Fruit fly (Drosophila melanogaster) whole organism, larva: Measurements from ENCODE around the gene Tis11.
A peak's percentile ranks its signal among the peaks of the same experiment; 100 is the strongest.

Experiments
- noc ChIP-seq: fragments of 200-800 bp; sonication (Bioruptor generic); optimal IDR thresholded peaks from 3 replicates; lab custom pipeline; 2019; ENCODE audit warnings: missing biosample characterization, mild to moderate bottlenecking, missing genetic modification characterization, moderate library complexity

Tis11 gene

DNA sequence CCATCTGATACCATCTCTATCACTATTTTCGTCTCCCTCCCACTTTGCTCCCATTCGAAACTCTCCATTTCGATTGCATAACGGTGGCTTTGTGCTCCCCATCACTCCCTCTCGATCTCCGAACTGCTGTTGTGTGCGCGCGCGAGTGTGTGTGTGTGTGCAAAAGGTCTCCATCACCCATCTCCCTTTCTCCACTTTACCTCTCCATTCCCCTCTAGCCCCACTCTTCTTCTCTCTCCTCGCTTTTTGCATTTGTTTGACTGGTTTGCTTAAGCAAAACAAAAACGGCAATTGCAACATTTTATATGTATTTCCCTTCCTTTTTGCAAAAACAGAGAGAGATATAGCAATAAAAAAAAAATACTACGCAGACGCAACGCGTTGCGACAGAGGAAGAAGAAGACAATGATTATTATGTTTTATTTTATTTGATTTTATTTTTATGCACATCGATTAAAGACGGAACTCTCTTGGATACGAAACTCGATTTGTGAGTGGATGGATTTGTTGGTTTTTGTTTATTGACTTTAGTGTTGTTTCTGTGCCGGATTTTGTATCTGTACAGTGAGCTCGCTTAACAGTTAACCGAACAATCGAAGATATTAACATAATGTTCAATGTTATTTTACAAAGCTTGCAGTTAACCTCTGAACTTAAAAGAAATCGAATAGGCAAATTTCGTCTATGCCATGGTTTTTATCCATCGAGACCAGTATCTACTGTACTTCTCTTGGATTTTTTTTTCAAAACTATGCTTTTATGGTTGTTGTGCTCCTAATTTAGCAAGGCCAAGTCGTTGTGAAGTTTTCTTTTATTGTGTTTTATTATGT is 10.7 kb downstream of the Tis11 start:
- TF ChIP-seq noc (tag; lab: Kevin White, UChicago): peak; percentile 89

DNA sequence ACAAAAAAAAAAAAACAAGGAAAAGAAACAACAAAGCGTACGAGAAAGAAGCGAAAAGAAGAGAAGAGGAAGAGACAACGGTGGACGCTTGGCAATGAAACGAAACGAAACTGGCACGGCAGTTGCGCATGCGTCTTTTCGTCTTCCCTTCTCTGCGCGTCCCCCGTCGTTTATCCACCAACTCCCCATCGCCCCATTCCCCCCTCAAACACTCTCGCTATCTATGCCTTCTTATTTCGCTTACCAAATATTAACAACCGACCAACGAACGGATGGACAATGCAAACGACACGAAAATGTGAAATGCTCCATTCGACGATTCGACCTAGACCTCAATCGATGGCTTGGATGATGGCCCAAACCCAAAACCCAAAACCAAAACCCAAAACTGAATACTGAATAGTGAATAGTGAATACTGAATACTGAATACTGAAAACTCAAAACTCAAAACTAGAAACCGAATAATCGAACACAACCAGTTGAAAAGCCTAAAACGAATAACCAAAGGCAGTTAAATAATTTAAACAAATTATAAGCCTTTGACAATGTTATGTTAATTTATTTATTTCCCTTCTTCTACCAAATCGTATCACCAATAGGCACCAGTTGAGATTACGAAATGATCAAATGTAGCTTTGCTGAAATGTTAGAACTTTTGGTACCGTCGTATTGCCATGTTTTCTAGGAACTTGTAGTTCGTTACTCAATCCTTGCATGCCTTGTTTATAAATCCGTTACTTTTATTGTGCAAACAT is 11.5 kb downstream of the Tis11 start:
- no peak for TF ChIP-seq noc (tag; lab: Kevin White, UChicago)

- peak; percentile 19 for TF ChIP-seq noc (tag; lab: Kevin White, UChicago)
These were observed 13.3 kb downstream of the Tis11 start for dm6 chrX:12672317-12673172.

DNA sequence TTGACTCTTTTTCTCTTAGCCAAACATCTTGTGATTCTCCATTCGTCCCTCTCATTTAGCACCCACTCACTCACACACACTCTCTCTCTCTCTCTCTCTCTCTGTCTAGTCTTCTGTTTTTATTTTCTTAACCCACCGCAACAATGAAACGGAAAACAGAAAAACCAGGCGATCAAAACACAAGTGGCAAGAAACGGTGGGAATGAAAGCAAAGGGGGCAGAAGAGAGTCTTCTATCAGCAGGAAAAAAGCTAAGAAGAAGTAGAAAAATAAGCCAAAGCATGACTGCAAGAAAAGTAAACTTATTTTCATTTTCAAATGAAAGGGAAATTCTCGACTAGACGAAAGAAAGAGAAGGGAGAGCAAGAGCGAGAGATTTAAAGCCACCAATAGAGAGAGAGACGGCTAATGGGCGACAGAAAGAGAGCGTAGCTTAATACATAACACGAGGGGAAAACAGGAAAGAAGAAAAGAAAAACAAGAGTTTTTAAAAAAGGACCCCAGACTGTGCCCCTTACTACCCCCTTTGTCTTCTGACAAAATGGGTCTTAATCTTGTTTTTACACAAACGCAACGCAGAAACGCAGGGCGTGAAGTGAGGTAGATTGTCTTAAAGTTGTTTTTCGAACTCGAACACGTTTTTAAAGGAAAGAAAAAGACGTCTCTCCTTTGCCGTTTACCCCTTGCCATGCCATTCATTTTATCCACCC is 14.8 kb downstream of the Tis11 start:
- TF ChIP-seq noc (tag; lab: Kevin White, UChicago): no peak

DNA sequence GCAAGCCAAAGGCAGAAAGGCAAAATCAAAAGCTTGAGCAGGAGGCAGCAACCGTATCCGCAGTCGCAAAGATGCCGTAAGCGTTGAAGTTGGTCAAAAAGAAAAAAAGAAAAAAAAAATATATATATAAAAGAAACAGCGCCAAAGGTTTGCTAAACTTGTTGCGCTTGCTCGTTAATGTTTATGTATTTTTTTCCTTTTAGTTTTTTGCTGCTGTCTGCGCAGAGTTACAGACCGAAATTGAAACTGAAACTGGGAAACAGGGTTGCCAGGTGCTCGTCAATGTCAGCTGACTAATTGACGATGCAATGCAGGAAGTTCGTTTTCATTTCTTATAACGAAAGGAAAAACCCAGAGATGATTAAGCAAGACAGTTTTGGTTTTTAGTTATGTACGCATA is 16.1 kb downstream of the Tis11 start:
- TF ChIP-seq noc (tag; lab: Kevin White, UChicago): no peak

dm6 chrX:12675798-12676553 is 16.8 kb downstream of the Tis11 start:
- no peak for TF ChIP-seq noc (tag; lab: Kevin White, UChicago)

DNA sequence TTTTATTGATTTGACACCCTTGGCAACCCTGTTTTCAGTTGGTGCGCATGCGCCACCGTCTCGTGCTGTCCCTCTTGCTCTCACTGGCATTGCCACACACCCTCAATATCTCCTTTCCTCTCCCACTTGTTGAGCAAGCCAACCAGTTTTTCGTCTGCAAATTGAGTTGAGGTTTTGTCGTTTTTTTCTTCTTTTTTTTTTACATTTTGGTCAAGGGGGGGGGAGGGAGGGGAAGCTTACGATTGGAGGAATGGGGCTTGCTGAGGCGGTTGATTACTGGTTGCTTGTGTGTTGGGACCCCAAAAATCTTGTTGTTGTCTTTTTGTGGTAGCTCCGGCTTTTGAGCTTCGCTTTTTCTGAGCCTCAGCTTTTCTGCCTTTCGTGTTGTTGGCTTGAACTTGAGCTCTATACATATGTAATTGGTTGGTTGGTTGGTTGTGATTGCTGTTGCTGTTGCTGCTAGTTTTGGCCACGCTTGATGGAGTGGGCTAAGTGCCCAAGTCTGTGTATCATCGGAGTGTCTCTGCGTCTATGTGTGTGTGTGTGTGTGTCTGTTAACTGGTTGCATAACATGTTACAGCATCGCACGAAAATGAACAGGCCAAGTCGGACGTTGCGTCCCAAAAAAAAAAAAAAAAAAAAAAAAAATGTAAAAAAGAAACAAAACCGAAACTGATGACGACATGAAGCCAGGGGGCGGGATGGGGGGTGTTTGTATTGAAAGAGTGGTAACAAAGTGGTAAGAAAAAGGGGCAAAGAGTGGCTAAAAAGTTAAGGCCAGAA is 17.5 kb downstream of the Tis11 start:
- no peak for TF ChIP-seq noc (tag; lab: Kevin White, UChicago)

DNA sequence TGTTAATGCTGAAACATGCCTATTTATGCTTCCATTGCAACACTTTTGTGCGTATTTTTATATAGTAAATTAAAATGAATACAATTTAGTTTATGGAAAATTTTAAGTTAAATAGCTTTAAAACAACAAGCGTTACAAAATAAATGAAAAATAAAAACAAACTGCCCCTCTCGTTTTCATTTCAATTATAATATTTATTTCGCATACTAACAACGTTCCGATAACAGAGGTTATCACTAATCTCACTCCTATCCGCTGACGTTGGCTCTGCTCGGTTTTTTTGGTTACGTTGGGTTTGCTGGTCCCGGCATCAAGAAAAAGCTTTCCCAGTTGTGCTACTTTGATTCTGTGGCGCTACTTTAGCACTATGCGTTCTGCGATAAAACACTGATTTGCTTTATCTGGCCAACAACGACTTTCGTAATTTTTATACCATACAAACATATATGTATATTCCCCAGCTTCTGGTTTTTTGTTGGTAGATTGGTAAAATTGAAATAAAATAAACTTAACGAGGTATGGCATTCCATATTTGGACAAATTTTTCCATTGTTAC is 23.3 kb downstream of the Tis11 start:
- peak; percentile 15 for TF ChIP-seq noc (tag; lab: Kevin White, UChicago)

DNA sequence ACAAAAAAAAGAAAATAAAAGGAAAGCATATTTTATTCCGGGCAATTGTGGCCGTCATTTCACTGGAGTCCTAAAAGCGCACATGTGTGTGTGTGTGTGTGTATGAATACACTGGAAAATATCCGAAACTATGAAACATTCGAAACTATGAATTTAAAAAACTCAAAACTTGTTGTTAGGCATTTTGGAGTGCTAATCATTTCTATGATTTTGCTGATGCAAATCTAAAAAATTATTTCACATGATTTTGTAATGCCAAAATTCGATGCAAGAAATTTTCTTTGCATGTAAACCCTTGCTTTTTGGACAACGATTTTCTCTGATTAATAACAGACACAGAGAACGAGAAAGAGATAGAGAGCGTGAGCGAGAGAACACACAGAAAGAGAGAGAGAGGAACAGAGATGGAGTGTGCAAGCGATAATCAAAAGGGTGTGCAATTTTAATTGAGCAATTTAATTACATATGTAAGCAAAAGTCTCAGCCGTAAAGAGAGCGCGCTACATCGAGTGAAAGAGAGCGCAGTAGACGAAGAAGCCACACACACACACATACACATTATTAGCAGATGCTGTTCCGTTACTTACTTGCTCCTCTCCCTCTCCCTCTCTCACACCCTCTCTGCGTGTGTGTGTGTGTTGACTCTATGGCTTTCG is 40.0 kb downstream of the Tis11 start:
- TF ChIP-seq noc (tag; lab: Kevin White, UChicago): no peak

- TF ChIP-seq noc (tag; lab: Kevin White, UChicago): no peak
These were observed 46.3 kb downstream of the Tis11 start, which contains the start of gene CG15725 for dm6 chrX:12705554-12705953. Gene CG15725 (plus strand): TSS chrX:12705854.

dm6 chrX:12708306-12708705 is 49.1 kb downstream of the Tis11 start:
- TF ChIP-seq noc (tag; lab: Kevin White, UChicago): no peak

- no peak for TF ChIP-seq noc (tag; lab: Kevin White, UChicago)
These were observed 59.4 kb downstream of the Tis11 start for dm6 chrX:12718625-12719024.
